Fruit fly (Drosophila melanogaster) whole organism, prepupa: ENCODE data around the gene CG7810.

Source experiments
- Blimp-1 ChIP-seq: fragments of 200-800 bp; sonication (Bioruptor generic); optimal IDR thresholded peaks from 3 replicates; lab custom pipeline; 2017; ENCODE audit warnings: missing biosample characterization, missing genetic modification characterization, mild to moderate bottlenecking, moderate library complexity, missing genetic modification reagents
- CG10631 ChIP-seq: fragments of 200-800 bp; sonication (Bioruptor generic); optimal IDR thresholded peaks from 2 replicates; lab custom pipeline; 2016; ENCODE audit warnings: missing biosample characterization, missing genetic modification characterization
- CG10669 ChIP-seq: fragments of 200-800 bp; sonication (Bioruptor generic); optimal IDR thresholded peaks from 3 replicates; lab custom pipeline; 2018; ENCODE audit warnings: missing biosample characterization, mild to moderate bottlenecking, missing genetic modification characterization, moderate library complexity
- CG11294 ChIP-seq: fragments of 200-800 bp; sonication (Bioruptor generic); IDR thresholded peaks from 2 replicates; pipeline ENCODE4 v1.3.6; 2022; ENCODE audit warnings: missing biosample characterization, missing genetic modification characterization
- CG11762 ChIP-seq: fragments of 200-800 bp; sonication (Bioruptor generic); optimal IDR thresholded peaks from 3 replicates; lab custom pipeline; 2016; ENCODE audit warnings: missing biosample characterization, missing genetic modification characterization; ENCODE audit not compliant: insufficient read depth
- CG11902 ChIP-seq: fragments of 200-800 bp; sonication (Bioruptor generic); optimal IDR thresholded peaks from 3 replicates; lab custom pipeline; 2016; ENCODE audit warnings: missing biosample characterization, missing genetic modification characterization
- CG15336 ChIP-seq: fragments of 200-800 bp; sonication (Bioruptor generic); IDR thresholded peaks from 2 replicates; pipeline ENCODE4 v1.3.6; 2022; ENCODE audit warnings: missing biosample characterization, missing genetic modification characterization
- CG1621 ChIP-seq: fragments of 200-800 bp; sonication (Bioruptor generic); optimal IDR thresholded peaks from 3 replicates; lab custom pipeline; 2018; ENCODE audit warnings: missing biosample characterization, mild to moderate bottlenecking, missing genetic modification characterization
- CG16779 ChIP-seq: fragments of 200-800 bp; sonication (Bioruptor generic); optimal IDR thresholded peaks from 3 replicates; lab custom pipeline; 2017; ENCODE audit warnings: missing biosample characterization, mild to moderate bottlenecking, missing genetic modification characterization
- CG3032 ChIP-seq: fragments of 200-800 bp; optimal IDR thresholded peaks from 2 replicates; lab custom pipeline; 2019; ENCODE audit warnings: missing biosample characterization, mild to moderate bottlenecking, missing genetic modification characterization, moderate library complexity
- CG31627 ChIP-seq: fragments of 200-800 bp; sonication (Bioruptor generic); optimal IDR thresholded peaks from 3 replicates; lab custom pipeline; 2016; ENCODE audit warnings: missing biosample characterization, missing genetic modification characterization
- CG32006 ChIP-seq: fragments of 200-800 bp; sonication (Bioruptor generic); optimal IDR thresholded peaks from 3 replicates; lab custom pipeline; 2017; ENCODE audit warnings: missing biosample characterization, mild to moderate bottlenecking, missing genetic modification characterization
- CG34406 ChIP-seq: fragments of 200-800 bp; sonication (Bioruptor generic); optimal IDR thresholded peaks from 3 replicates; lab custom pipeline; 2016; ENCODE audit warnings: missing biosample characterization, missing genetic modification characterization
- CG4318 ChIP-seq: fragments of 200-800 bp; sonication (Bioruptor generic); optimal IDR thresholded peaks from 3 replicates; lab custom pipeline; 2017; ENCODE audit warnings: missing biosample characterization, mild to moderate bottlenecking, missing genetic modification characterization
- CG6163 ChIP-seq: fragments of 200-800 bp; sonication (Bioruptor generic); IDR thresholded peaks from 3 replicates; pipeline ENCODE4 v1.3.6; 2022; ENCODE audit warnings: missing biosample characterization, missing genetic modification characterization
- CG6276 ChIP-seq: fragments of 200-800 bp; sonication (Bioruptor generic); optimal IDR thresholded peaks from 2 replicates; lab custom pipeline; 2017; ENCODE audit warnings: missing biosample characterization, mild to moderate bottlenecking, missing genetic modification characterization
- CG6792 ChIP-seq: fragments of 200-800 bp; sonication (Bioruptor generic); optimal IDR thresholded peaks from 3 replicates; lab custom pipeline; 2016; ENCODE audit warnings: missing biosample characterization, missing genetic modification characterization
- CG6808 ChIP-seq: fragments of 200-800 bp; sonication (Bioruptor generic); optimal IDR thresholded peaks from 3 replicates; lab custom pipeline; 2017; ENCODE audit warnings: missing biosample characterization, missing genetic modification characterization, mild to moderate bottlenecking, moderate library complexity, missing genetic modification reagents
- CG6854 ChIP-seq: fragments of 200-800 bp; sonication (Bioruptor generic); optimal IDR thresholded peaks from 2 replicates; lab custom pipeline; 2017; ENCODE audit warnings: missing biosample characterization, mild to moderate bottlenecking, missing genetic modification characterization
- CG8319 ChIP-seq: fragments of 200-800 bp; sonication (Bioruptor generic); optimal IDR thresholded peaks from 3 replicates; lab custom pipeline; 2016; ENCODE audit warnings: missing biosample characterization, missing genetic modification characterization
- CG9139 ChIP-seq: fragments of 200-800 bp; sonication (Bioruptor generic); optimal IDR thresholded peaks from 3 replicates; lab custom pipeline; 2017; ENCODE audit warnings: missing biosample characterization, mild to moderate bottlenecking, missing genetic modification characterization
- Eip78C ChIP-seq: fragments of 200-800 bp; sonication (Bioruptor generic); peaks from one replicate; lab custom pipeline; 2016; ENCODE audit warnings: missing biosample characterization, missing genetic modification characterization
- Eip93F ChIP-seq: fragments of 200-800 bp; sonication (Bioruptor generic); optimal IDR thresholded peaks from 2 replicates; lab custom pipeline; 2016; ENCODE audit warnings: missing biosample characterization, mild to moderate bottlenecking, missing genetic modification characterization
- Ets21C ChIP-seq: fragments of 200-800 bp; sonication (Bioruptor generic); optimal IDR thresholded peaks from 3 replicates; lab custom pipeline; 2016; ENCODE audit warnings: missing biosample characterization, missing genetic modification characterization
- Ets96B ChIP-seq: fragments of 200-800 bp; optimal IDR thresholded peaks from 2 replicates; lab custom pipeline; 2019; ENCODE audit warnings: missing biosample characterization, mild to moderate bottlenecking, missing genetic modification characterization, moderate library complexity
- Hr38 ChIP-seq: sonication (Bioruptor generic); optimal IDR thresholded peaks from 2 replicates; lab custom pipeline; 2016; ENCODE audit warnings: missing biosample characterization, missing genetic modification characterization
- Hr39 ChIP-seq: fragments of 200-800 bp; sonication (Bioruptor generic); optimal IDR thresholded peaks from 2 replicates; lab custom pipeline; 2016; ENCODE audit warnings: missing biosample characterization, missing genetic modification characterization
- Smox ChIP-seq: fragments of 200-800 bp; sonication (Bioruptor generic); optimal IDR thresholded peaks from 3 replicates; lab custom pipeline; 2016; ENCODE audit warnings: missing biosample characterization, missing genetic modification characterization
- Sox102F ChIP-seq: fragments of 200-800 bp; sonication (Bioruptor generic); optimal IDR thresholded peaks from 2 replicates; lab custom pipeline; 2016; ENCODE audit warnings: missing biosample characterization, mild to moderate bottlenecking, missing genetic modification characterization
- Sox14 ChIP-seq: fragments of 200-800 bp; sonication (Bioruptor generic); optimal IDR thresholded peaks from 3 replicates; lab custom pipeline; 2016; ENCODE audit warnings: missing biosample characterization, missing genetic modification characterization
- Sox15 ChIP-seq: fragments of 200-800 bp; sonication (Bioruptor generic); optimal IDR thresholded peaks from 3 replicates; lab custom pipeline; 2016; ENCODE audit warnings: missing biosample characterization, missing genetic modification characterization
- achi ChIP-seq: fragments of 200-800 bp; sonication (Bioruptor generic); optimal IDR thresholded peaks from 3 replicates; lab custom pipeline; 2016; ENCODE audit warnings: missing biosample characterization, missing genetic modification characterization
- cyc ChIP-seq: fragments of 200-800 bp; sonication (Bioruptor generic); optimal IDR thresholded peaks from 3 replicates; lab custom pipeline; 2016; ENCODE audit warnings: missing biosample characterization, missing genetic modification characterization
- dac ChIP-seq: fragments of 200-800 bp; sonication (Bioruptor generic); optimal IDR thresholded peaks from 2 replicates; lab custom pipeline; 2017; ENCODE audit warnings: missing biosample characterization, mild to moderate bottlenecking, missing genetic modification characterization
- dsx ChIP-seq: fragments of 200-800 bp; optimal IDR thresholded peaks from 3 replicates; lab custom pipeline; 2019; ENCODE audit warnings: missing biosample characterization, mild to moderate bottlenecking, missing genetic modification characterization, moderate library complexity; ENCODE audit not compliant: poor library complexity, severe bottlenecking
- fd59A ChIP-seq: fragments of 200-800 bp; sonication (Bioruptor generic); optimal IDR thresholded peaks from 2 replicates; lab custom pipeline; 2017; ENCODE audit warnings: missing biosample characterization, mild to moderate bottlenecking, missing genetic modification characterization, missing genetic modification reagents
- fd85E ChIP-seq: fragments of 200-800 bp; sonication (Bioruptor generic); optimal IDR thresholded peaks from 3 replicates; lab custom pipeline; 2016; ENCODE audit warnings: missing biosample characterization, missing genetic modification characterization
- lz ChIP-seq: fragments of 200-800 bp; sonication (Bioruptor generic); optimal IDR thresholded peaks from 3 replicates; lab custom pipeline; 2016; ENCODE audit warnings: missing biosample characterization, missing genetic modification characterization
- net ChIP-seq: fragments of 200-800 bp; sonication (Bioruptor generic); optimal IDR thresholded peaks from 3 replicates; lab custom pipeline; 2016; ENCODE audit warnings: missing biosample characterization, missing genetic modification characterization
- pdm3 ChIP-seq: fragments of 200-800 bp; sonication (Bioruptor generic); optimal IDR thresholded peaks from 3 replicates; lab custom pipeline; 2016; ENCODE audit warnings: missing biosample characterization, missing genetic modification characterization
- salr ChIP-seq, 2 experiments: fragments of 200-800 bp; sonication (Bioruptor generic); optimal IDR thresholded peaks; 3 replicates each; lab custom pipeline; 2016 to 2018; ENCODE audit warnings: missing biosample characterization in 2 of 2, missing genetic modification characterization in 2 of 2, mild to moderate bottlenecking in 1 of 2
- topi ChIP-seq: fragments of 200-800 bp; sonication (Bioruptor generic); optimal IDR thresholded peaks from 3 replicates; lab custom pipeline; 2016; ENCODE audit warnings: missing biosample characterization, missing genetic modification characterization
- vri ChIP-seq: fragments of 200-800 bp; sonication (Bioruptor generic); optimal IDR thresholded peaks from 3 replicates; lab custom pipeline; 2016; ENCODE audit warnings: missing biosample characterization, mild to moderate bottlenecking, missing genetic modification characterization

CG7810 gene

DNA sequence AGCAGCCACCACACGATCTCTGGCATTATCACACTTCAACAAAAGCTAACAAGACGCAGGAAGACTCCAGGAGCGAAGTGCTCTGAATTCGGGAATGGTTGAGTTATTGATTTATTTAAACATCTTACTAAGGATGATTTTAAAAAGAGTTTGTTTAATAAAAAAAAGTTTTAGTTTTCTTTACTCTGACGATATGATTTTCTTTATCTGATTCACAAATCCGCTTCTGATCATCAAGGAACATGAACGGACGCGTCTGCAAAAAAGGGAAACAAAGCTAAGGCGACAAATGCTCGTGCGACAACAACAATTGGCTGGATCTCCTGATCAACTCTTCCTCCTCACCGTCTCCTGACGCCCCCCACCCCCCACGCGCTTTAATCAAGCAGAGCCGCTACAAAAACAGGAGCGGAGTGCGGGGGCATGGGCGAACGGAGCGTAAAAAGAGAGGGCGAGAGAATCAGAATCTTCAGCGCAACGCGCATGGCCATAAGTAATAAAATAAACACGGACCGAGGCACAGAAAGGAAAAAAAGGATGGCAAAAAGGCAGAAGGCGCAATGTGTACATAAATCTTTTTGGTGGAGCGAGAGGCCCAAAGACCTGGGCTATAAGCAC lies 11.7 kb downstream of the CG7810 start (continued):
- 0 out of 2 replicates have a peak, but pooled peaks have one; percentile 35 for TF ChIP-seq CG11294 (GFP tag; lab: Robert Waterston, UW)
- TF ChIP-seq dsx (GFP tag; lab: Kevin White, UChicago) = peak; percentile 91
- peak; percentile 82 for TF ChIP-seq CG6792 (GFP tag; lab: Kevin White, UChicago)
- peak; percentile 56; the same call in 1 of the 3 replicates for TF ChIP-seq CG6163
- TF ChIP-seq Smox = peak; percentile 89
- peak; percentile 91 for TF ChIP-seq fd59A (GFP tag; lab: Kevin White, UChicago)
- TF ChIP-seq Sox15 (GFP tag; lab: Kevin White, UChicago) = peak; percentile 78
- no peak for TF ChIP-seq Hr38 (GFP tag; lab: Kevin White, UChicago)
- no peak for TF ChIP-seq CG16779
- TF ChIP-seq Eip78C (GFP tag; lab: Kevin White, UChicago) = peak; percentile 97
- peak; percentile 82 for TF ChIP-seq net (GFP tag; lab: Kevin White, UChicago)
- TF ChIP-seq CG9139 = peak; percentile 91
- TF ChIP-seq Hr39 (GFP tag; lab: Kevin White, UChicago) = peak; percentile 91
- peak; percentile 91 for TF ChIP-seq CG11902
- peak; percentile 70 for TF ChIP-seq CG11762 (GFP tag; lab: Kevin White, UChicago)
- TF ChIP-seq CG32006 = no peak
- peak; percentile 74 for TF ChIP-seq CG1621 (tag; lab: Kevin White, UChicago)
- peak; percentile 87 for TF ChIP-seq CG10669 (GFP tag; lab: Kevin White, UChicago)
- peak; percentile 94 for TF ChIP-seq CG3032
- peak; percentile 89 for TF ChIP-seq Sox102F (GFP tag; lab: Kevin White, UChicago)
- peak; percentile 91 for TF ChIP-seq cyc (GFP tag; lab: Kevin White, UChicago)
- TF ChIP-seq CG8319 = peak; percentile 54
- peak; percentile 86 for TF ChIP-seq CG10631
- no peak for TF ChIP-seq dac (GFP tag; lab: Kevin White, UChicago)
- peak; percentile 58 for TF ChIP-seq CG15336
- TF ChIP-seq Eip93F (GFP tag; lab: Kevin White, UChicago) = peak; percentile 37
- TF ChIP-seq fd85E (GFP tag; lab: Kevin White, UChicago) = peak; percentile 3
- TF ChIP-seq achi = peak; percentile 87
- TF ChIP-seq topi (GFP tag; lab: Kevin White, UChicago) = peak; percentile 94
- TF ChIP-seq Ets21C (GFP tag; lab: Kevin White, UChicago) = peak; percentile 86
- TF ChIP-seq Sox14 (GFP tag; lab: Kevin White, UChicago) = peak; percentile 94
- peak; percentile 86 for TF ChIP-seq CG31627 (GFP tag; lab: Kevin White, UChicago)
- peak; percentile 95 for TF ChIP-seq CG6808 (GFP tag; lab: Kevin White, UChicago)
- peak; percentile 87 for TF ChIP-seq pdm3 (GFP tag; lab: Kevin White, UChicago)
- peak; percentile 93 for TF ChIP-seq lz (GFP tag; lab: Kevin White, UChicago)
- no peak for TF ChIP-seq CG6276 (GFP tag; lab: Kevin White, UChicago)
- peak; percentile 79 for TF ChIP-seq vri (GFP tag; lab: Kevin White, UChicago)
- peak; percentile 97 for TF ChIP-seq CG6854
- peak; percentile 60 to 70 for TF ChIP-seq salr (GFP tag; optimal IDR thresholded peaks at IDR 0.05; lab: Kevin White, UChicago)
- no peak for TF ChIP-seq CG4318 (GFP tag; lab: Kevin White, UChicago)
- TF ChIP-seq Ets96B = peak; percentile 82

DNA sequence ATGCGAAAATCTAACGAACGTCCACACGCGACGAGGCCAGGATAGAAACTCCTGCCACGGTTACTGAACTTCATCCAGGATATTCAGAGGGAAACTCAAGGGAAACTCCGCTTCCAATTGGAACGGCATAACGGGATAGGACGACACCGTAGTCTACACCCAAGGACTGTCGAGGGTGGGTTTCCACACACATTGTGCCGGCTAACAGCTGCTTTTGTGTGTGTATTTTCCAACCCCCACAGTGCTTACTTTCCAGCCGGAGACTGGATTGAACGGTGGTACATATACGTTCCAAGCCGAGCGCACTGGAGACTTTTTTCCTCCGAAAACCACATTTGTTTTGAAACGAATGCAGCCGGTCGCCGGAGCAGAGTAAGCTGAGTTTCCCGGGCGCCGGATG lies 13.9 kb downstream of the CG7810 start:
- TF ChIP-seq Blimp-1 (GFP tag; lab: Kevin White, UChicago) (no peak), cyc (GFP tag; lab: Kevin White, UChicago) (no peak), Hr39 (GFP tag; lab: Kevin White, UChicago) (no peak), CG34406 (GFP tag; lab: Kevin White, UChicago) (no peak), CG6163 (no peak), topi (GFP tag; lab: Kevin White, UChicago) (no peak)
